Fruit fly (Drosophila melanogaster): Measurements from ENCODE around the gene ChLD3.
A peak's percentile ranks its signal among the peaks of the same experiment; 100 is the strongest.

The ChLD3 gene

DNA sequence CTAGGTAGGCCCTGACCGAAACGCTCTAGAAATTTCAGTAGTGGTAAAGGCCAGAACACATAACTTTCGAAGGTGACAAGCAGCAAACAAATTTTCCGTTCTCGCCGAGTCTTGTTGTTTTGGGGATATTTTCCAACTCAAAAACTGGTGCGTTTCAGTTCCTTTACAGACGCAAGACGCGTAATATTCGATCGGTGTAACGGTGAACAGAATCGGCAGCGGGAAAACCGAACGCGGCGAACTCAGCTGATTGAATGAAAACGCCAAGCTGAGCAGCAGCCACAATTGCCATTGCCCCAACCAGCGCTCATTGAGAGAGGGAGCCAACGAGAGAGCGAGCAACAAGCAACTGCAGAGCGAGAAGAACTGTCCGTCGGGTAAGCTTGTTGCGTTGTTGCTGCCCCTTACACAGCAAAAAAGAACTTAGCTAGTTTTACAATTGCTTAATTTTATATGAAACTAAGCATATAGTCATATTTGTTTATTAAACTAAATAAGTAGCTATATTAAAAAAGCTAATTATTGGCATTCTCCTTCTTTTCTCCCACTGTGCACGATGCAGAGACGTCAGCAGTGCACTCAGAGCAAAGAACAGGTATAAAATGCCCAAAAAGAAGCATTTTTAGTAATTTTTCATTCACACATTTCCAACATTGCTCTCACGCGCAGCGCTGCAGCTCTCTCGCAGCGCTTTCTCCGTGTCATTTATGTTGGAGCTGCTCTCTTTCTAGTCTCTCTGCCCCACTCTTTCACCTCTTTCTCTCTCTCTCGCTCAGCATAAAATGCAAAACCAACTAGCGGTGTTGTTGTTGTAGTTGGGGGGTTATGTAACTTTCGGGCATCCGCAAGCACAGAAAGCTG lies 22.6 kb upstream of the ChLD3 start, which contains the start of the genes Cyt-c-d and CG31808 (continued):
- TF ChIP-seq Gug (GFP tag; IDR thresholded peaks at IDR 0.05): peak; percentile 97
- peak; percentile 93 for TF ChIP-seq fd85E (GFP tag; optimal IDR thresholded peaks at IDR 0.05)
- TF ChIP-seq CG11762 (GFP tag; optimal IDR thresholded peaks at IDR 0.05; ENCODE audit: insufficient read depth): peak; percentile 95
- peak; percentile 95 for TF ChIP-seq CG16779 (tag; optimal IDR thresholded peaks at IDR 0.05)
- peak; percentile 97 for TF ChIP-seq cyc (GFP tag; optimal IDR thresholded peaks at IDR 0.05)
- peak; percentile 95 for TF ChIP-seq vri (GFP tag; optimal IDR thresholded peaks at IDR 0.05)
- peak; percentile 98 for TF ChIP-seq acj6 (GFP tag; optimal IDR thresholded peaks at IDR 0.05)
- peak; percentile 97 for TF ChIP-seq Sox102F (GFP tag; optimal IDR thresholded peaks at IDR 0.05)
- peak; percentile 99 for TF ChIP-seq Hr4 (GFP tag; optimal IDR thresholded peaks at IDR 0.05)
- TF ChIP-seq eg (GFP tag; IDR thresholded peaks at IDR 0.05): peak; percentile 99
- TF ChIP-seq fd59A (GFP tag; optimal IDR thresholded peaks at IDR 0.05): peak; percentile 90
- peak; percentile 96 for TF ChIP-seq Eip75B (GFP tag; optimal IDR thresholded peaks at IDR 0.05)
- peak; percentile 99 for TF ChIP-seq CG8119 (GFP tag; IDR thresholded peaks at IDR 0.05)
- TF ChIP-seq net (GFP tag; optimal IDR thresholded peaks at IDR 0.05): peak; percentile 98
- peak; percentile 99 for TF ChIP-seq CG6163 (GFP tag; IDR thresholded peaks at IDR 0.05)
- peak; percentile 99 for TF ChIP-seq CG3919 (GFP tag; optimal IDR thresholded peaks at IDR 0.05)
- TF ChIP-seq svp (GFP tag): peak; percentile 98
- TF ChIP-seq Smox (GFP tag; optimal IDR thresholded peaks at IDR 0.05): peak; percentile 96
- TF ChIP-seq Ets96B (tag; optimal IDR thresholded peaks at IDR 0.05): peak; percentile 94
- TF ChIP-seq esn (GFP tag; optimal IDR thresholded peaks at IDR 0.05): peak; percentile 98
- peak; percentile 94 for TF ChIP-seq Hr39 (GFP tag; optimal IDR thresholded peaks at IDR 0.05)
- TF ChIP-seq CG15336 (GFP tag; IDR thresholded peaks at IDR 0.05): peak; percentile 100
- TF ChIP-seq CG4318 (GFP tag; optimal IDR thresholded peaks at IDR 0.05): peak; percentile 98
- peak; percentile 97 for TF ChIP-seq CG6792 (GFP tag; optimal IDR thresholded peaks at IDR 0.05)
- peak; percentile 100 for TF ChIP-seq Eip78C (GFP tag)
- peak; percentile 93 for TF ChIP-seq dsx (GFP tag; optimal IDR thresholded peaks at IDR 0.05; ENCODE audit: poor library complexity, severe bottlenecking)
- TF ChIP-seq CG6854 (GFP tag; optimal IDR thresholded peaks at IDR 0.05): peak; percentile 93
- peak; percentile 99 for TF ChIP-seq Lpt (GFP tag; optimal IDR thresholded peaks at IDR 0.05)
- TF ChIP-seq Eip93F (GFP tag; optimal IDR thresholded peaks at IDR 0.05): peak; percentile 88
- TF ChIP-seq CG9139 (GFP tag; optimal IDR thresholded peaks at IDR 0.05): peak; percentile 84
- peak; percentile 98 for TF ChIP-seq Met (GFP tag; optimal IDR thresholded peaks at IDR 0.05)
- peak; percentile 95 for TF ChIP-seq CG8632 (GFP tag; optimal IDR thresholded peaks at IDR 0.05)
- peak; percentile 91 for TF ChIP-seq ss (GFP tag; optimal IDR thresholded peaks at IDR 0.05)
- TF ChIP-seq CG32006 (GFP tag; optimal IDR thresholded peaks at IDR 0.05): peak; percentile 99
- TF ChIP-seq CG6276 (GFP tag; optimal IDR thresholded peaks at IDR 0.05): peak; percentile 99
- TF ChIP-seq CG31627 (GFP tag; optimal IDR thresholded peaks at IDR 0.05): peak; percentile 95
- peak; percentile 97 for TF ChIP-seq Sox14 (GFP tag; optimal IDR thresholded peaks at IDR 0.05)
- TF ChIP-seq Ets21C (GFP tag; optimal IDR thresholded peaks at IDR 0.05): peak; percentile 93
- TF ChIP-seq lz (GFP tag; optimal IDR thresholded peaks at IDR 0.05): peak; percentile 97
- TF ChIP-seq achi (GFP tag; optimal IDR thresholded peaks at IDR 0.05): peak; percentile 97
- TF ChIP-seq fkh (GFP tag; optimal IDR thresholded peaks at IDR 0.05): peak; percentile 61
- TF ChIP-seq topi (GFP tag; optimal IDR thresholded peaks at IDR 0.05): peak; percentile 97
